Worm (Caenorhabditis elegans): ENCODE measurements around the gene CD4.1.

- TF ChIP-seq flt-1 (GFP tag; IDR thresholded peaks at IDR 0.05) (no peak), tab-1 (GFP tag; IDR thresholded peaks at IDR 0.05) (no peak), ztf-29 (GFP tag; IDR thresholded peaks at IDR 0.05) (no peak), klf-2 (GFP tag; conservative IDR thresholded peaks at IDR 0.05) (no peak), T22C8.4 (GFP tag; IDR thresholded peaks at IDR 0.05) (no peak), ref-1 (GFP tag; conservative IDR thresholded peaks at IDR 0.05) (no peak), cog-1 (tag; optimal IDR thresholded peaks at IDR 0.05) (no peak), ztf-23 (GFP tag; IDR thresholded peaks at IDR 0.05) (no peak), med-1 (GFP tag; optimal IDR thresholded peaks at IDR 0.05; ENCODE audit: insufficient read depth) (no peak)
Measured at ce11 chrV:5601263-5601662, 5.1 kb upstream of the CD4.1 start, which contains the start of gene CD4.8.
